Worm (Caenorhabditis elegans) whole organism, L4 larva: ENCODE results near the gene F52H2.3.

ENCODE experiments used
- F10B5.3 ChIP-seq: sonication (generic microtip); optimal IDR thresholded peaks from 2 replicates; lab custom pipeline; 2016; ENCODE audit warnings: mild to moderate bottlenecking, missing genetic modification characterization, missing compliant biosample characterization
- F49E8.2 ChIP-seq: sonication (generic microtip); optimal IDR thresholded peaks from 2 replicates; lab custom pipeline; 2016; ENCODE audit warnings: missing compliant biosample characterization, mild to moderate bottlenecking, missing genetic modification characterization, borderline replicate concordance
- R02D3.7 ChIP-seq: fragments of 150-350 bp; sonication (generic microtip); optimal IDR thresholded peaks from 3 replicates; lab custom pipeline; 2014; ENCODE audit warnings: missing biosample characterization, missing genetic modification characterization
- T20F7.1 ChIP-seq: fragments of 200-800 bp; sonication (Bioruptor generic); optimal IDR thresholded peaks from 2 replicates; lab custom pipeline; 2018; ENCODE audit warnings: mild to moderate bottlenecking, missing genetic modification characterization, missing compliant biosample characterization
- Y48G9A.11 ChIP-seq: fragments of 200-800 bp; sonication (Bioruptor generic); IDR thresholded peaks from 2 replicates; pipeline ENCODE4 v1.3.6; 2022; ENCODE audit warnings: missing genetic modification reagents, missing genetic modification characterization, missing compliant biosample characterization
- Y5F2A.4 ChIP-seq: fragments of 200-800 bp; sonication (Bioruptor generic); optimal IDR thresholded peaks from 2 replicates; lab custom pipeline; 2018; ENCODE audit warnings: mild to moderate bottlenecking, missing genetic modification characterization, missing compliant biosample characterization
- Y75B8A.6 ChIP-seq: fragments of 200-800 bp; sonication (Bioruptor generic); IDR thresholded peaks from 2 replicates; pipeline ENCODE4 v1.3.6; 2022; ENCODE audit warnings: missing genetic modification reagents, missing genetic modification characterization, missing compliant biosample characterization
- ZK546.5 ChIP-seq, 2 experiments: sonication (generic microtip); optimal IDR thresholded peaks; 2 replicates each; lab custom pipeline; 2017; ENCODE audit warnings: missing biosample characterization in 2 of 2, missing genetic modification characterization in 2 of 2
- arid-1 ChIP-seq: fragments of 200-800 bp; sonication (Bioruptor generic); conservative IDR thresholded peaks from 2 replicates; pipeline ENCODE4 v1.3.6; 2022; ENCODE audit warnings: missing genetic modification reagents, missing genetic modification characterization, missing compliant biosample characterization
- attf-4 ChIP-seq: sonication (generic microtip); optimal IDR thresholded peaks from 3 replicates; lab custom pipeline; 2017; ENCODE audit warnings: missing biosample characterization, missing genetic modification characterization
- ceh-28 ChIP-seq: fragments of 150-350 bp; optimal IDR thresholded peaks from 2 replicates; lab custom pipeline; 2014; ENCODE audit warnings: missing biosample characterization, missing genetic modification reagents, missing genetic modification characterization
- ceh-32 ChIP-seq: sonication (generic microtip); optimal IDR thresholded peaks from 2 replicates; lab custom pipeline; 2016; ENCODE audit warnings: mild to moderate bottlenecking, missing genetic modification characterization, missing compliant biosample characterization; ENCODE audit not compliant: poor library complexity
- ceh-82 ChIP-seq: sonication (generic microtip); optimal IDR thresholded peaks from 2 replicates; lab custom pipeline; 2017; ENCODE audit warnings: missing biosample characterization, missing genetic modification characterization
- cey-2 ChIP-seq: sonication (generic microtip); optimal IDR thresholded peaks from 3 replicates; lab custom pipeline; 2017; ENCODE audit warnings: missing genetic modification characterization, mild to moderate bottlenecking, missing compliant biosample characterization, antibody characterized with exemption, borderline replicate concordance; ENCODE audit not compliant: insufficient read depth
- daf-12 ChIP-seq: fragments of 150-350 bp; optimal IDR thresholded peaks from 2 replicates; lab custom pipeline; 2014; ENCODE audit warnings: missing biosample characterization, missing genetic modification reagents, missing genetic modification characterization
- daf-16 ChIP-seq, 3 experiments: sonication (generic microtip); optimal IDR thresholded peaks; 2 replicates each; lab custom pipeline; 2016 to 2017; ENCODE audit warnings: missing genetic modification characterization in 3 of 3, missing genetic modification reagents in 3 of 3, mild to moderate bottlenecking in 2 of 3, missing compliant biosample characterization in 2 of 3, missing biosample characterization in 1 of 3, moderate library complexity in 1 of 3
- daf-19 ChIP-seq: fragments of 200-800 bp; sonication (Bioruptor generic); conservative IDR thresholded peaks from 2 replicates; pipeline ENCODE4 v1.3.6; 2022; ENCODE audit warnings: missing genetic modification characterization, missing compliant biosample characterization
- dmd-6 ChIP-seq: fragments of 200-800 bp; sonication (Bioruptor generic); IDR thresholded peaks from 2 replicates; pipeline ENCODE4 v1.3.6; 2022; ENCODE audit warnings: missing genetic modification reagents, missing genetic modification characterization, missing compliant biosample characterization
- egl-43 ChIP-seq: fragments of 200-800 bp; sonication (Bioruptor generic); IDR thresholded peaks from 2 replicates; pipeline ENCODE4 v1.3.6; 2022; ENCODE audit warnings: missing genetic modification reagents, missing genetic modification characterization, missing compliant biosample characterization
- hlh-11 ChIP-seq: fragments of 200-800 bp; sonication (Bioruptor generic); optimal IDR thresholded peaks from 2 replicates; lab custom pipeline; 2018; ENCODE audit warnings: mild to moderate bottlenecking, missing genetic modification characterization, missing compliant biosample characterization
- hlh-30 ChIP-seq: sonication (generic microtip); optimal IDR thresholded peaks from 2 replicates; lab custom pipeline; 2017; ENCODE audit warnings: antibody characterized with exemption, mild to moderate bottlenecking, missing genetic modification characterization, missing compliant biosample characterization; ENCODE audit not compliant: insufficient read depth
- jun-1 ChIP-seq: fragments of 150-350 bp; optimal IDR thresholded peaks from 2 replicates; lab custom pipeline; 2014; ENCODE audit warnings: missing biosample characterization, missing genetic modification reagents, missing genetic modification characterization
- lin-15B ChIP-seq: fragments of 150-350 bp; sonication (generic microtip); optimal IDR thresholded peaks from 3 replicates; lab custom pipeline; 2014; ENCODE audit warnings: missing biosample characterization, missing genetic modification characterization
- lin-29 ChIP-seq: fragments of 200-800 bp; sonication (Bioruptor generic); IDR thresholded peaks from 2 replicates; pipeline ENCODE4 v1.3.6; 2022; ENCODE audit warnings: missing genetic modification reagents, missing genetic modification characterization, missing compliant biosample characterization
- lir-3 ChIP-seq: sonication (generic microtip); optimal IDR thresholded peaks from 2 replicates; lab custom pipeline; 2016; ENCODE audit warnings: mild to moderate bottlenecking, missing genetic modification characterization, missing compliant biosample characterization
- lsy-2 ChIP-seq, 2 experiments: fragments of 150-350 bp in 1 of 2; sonication (generic microtip) in 1 of 2; optimal IDR thresholded peaks; 2 replicates each; lab custom pipeline; 2014 to 2017; ENCODE audit warnings: missing biosample characterization in 2 of 2, missing genetic modification characterization in 2 of 2
- mep-1 ChIP-seq: fragments of 150-350 bp; sonication (generic microtip); optimal IDR thresholded peaks from 3 replicates; lab custom pipeline; 2014; ENCODE audit warnings: missing biosample characterization, missing genetic modification characterization
- mes-2 ChIP-seq: sonication (generic microtip); optimal IDR thresholded peaks from 2 replicates; lab custom pipeline; 2016; ENCODE audit warnings: missing genotype, mild to moderate bottlenecking, missing genetic modification characterization, missing compliant biosample characterization; ENCODE audit not compliant: poor library complexity, severe bottlenecking
- mxl-3 ChIP-seq: fragments of 200-800 bp; sonication (Bioruptor generic); optimal IDR thresholded peaks from 2 replicates; lab custom pipeline; 2018; ENCODE audit warnings: mild to moderate bottlenecking, missing genetic modification characterization, missing compliant biosample characterization
- nhr-102 ChIP-seq: sonication (generic microtip); optimal IDR thresholded peaks from 2 replicates; lab custom pipeline; 2016; ENCODE audit warnings: mild to moderate bottlenecking, missing genetic modification characterization, moderate library complexity, missing compliant biosample characterization
- nhr-25 ChIP-seq: sonication (generic microtip); optimal IDR thresholded peaks from 2 replicates; lab custom pipeline; 2017; ENCODE audit warnings: missing genetic modification characterization, mild to moderate bottlenecking, missing compliant biosample characterization, antibody characterized with exemption, moderate library complexity, borderline replicate concordance; ENCODE audit not compliant: insufficient read depth
- nhr-28 ChIP-seq: fragments of 150-350 bp; optimal IDR thresholded peaks from 2 replicates; lab custom pipeline; 2014; ENCODE audit warnings: missing biosample characterization, missing genetic modification characterization
- nhr-76 ChIP-seq: fragments of 150-350 bp; optimal IDR thresholded peaks from 2 replicates; lab custom pipeline; 2014; ENCODE audit warnings: missing biosample characterization, missing genetic modification characterization
- nhr-77 ChIP-seq: fragments of 150-350 bp; optimal IDR thresholded peaks from 2 replicates; lab custom pipeline; 2014; ENCODE audit warnings: missing biosample characterization, missing genetic modification characterization
- saeg-2 ChIP-seq: fragments of 200-800 bp; sonication (Bioruptor generic); IDR thresholded peaks from 2 replicates; pipeline ENCODE4 v1.3.6; 2022; ENCODE audit warnings: missing genetic modification reagents, missing genetic modification characterization, missing compliant biosample characterization
- set-16 ChIP-seq: fragments of 200-800 bp; sonication (Bioruptor generic); IDR thresholded peaks from 2 replicates; pipeline ENCODE4 v1.3.6; 2022; ENCODE audit warnings: missing genetic modification reagents, missing genetic modification characterization, missing compliant biosample characterization
- snpc-1.2 ChIP-seq: fragments of 200-800 bp; sonication (Bioruptor generic); IDR thresholded peaks from 2 replicates; pipeline ENCODE4 v1.3.6; 2022; ENCODE audit warnings: missing genetic modification reagents, missing genetic modification characterization, missing compliant biosample characterization
- snpc-4 ChIP-seq: fragments of 150-350 bp; optimal IDR thresholded peaks from 2 replicates; lab custom pipeline; 2014; ENCODE audit warnings: missing biosample characterization, missing genetic modification characterization
- tra-1 ChIP-seq: fragments of 200-800 bp; sonication (Bioruptor generic); IDR thresholded peaks from 2 replicates; pipeline ENCODE4 v1.3.6; 2022; ENCODE audit warnings: missing genetic modification reagents, missing genetic modification characterization, missing compliant biosample characterization
- unc-39 ChIP-seq: sonication (generic microtip); optimal IDR thresholded peaks from 2 replicates; lab custom pipeline; 2017; ENCODE audit warnings: missing biosample characterization, missing genetic modification characterization
- unc-62 ChIP-seq, 3 experiments: fragments of 150-350 bp in 1 of 3; sonication (generic microtip); optimal IDR thresholded peaks in 2 of 3; peaks in 1 of 3; 1 replicate in 1 of 3; 2 replicates in 2 of 3; lab custom pipeline; 2014 to 2017; ENCODE audit warnings: missing biosample characterization in 3 of 3, missing genetic modification characterization in 3 of 3, missing genetic modification reagents in 3 of 3, missing genotype in 1 of 3
- zag-1 ChIP-seq: fragments of 150-350 bp; optimal IDR thresholded peaks from 2 replicates; lab custom pipeline; 2014; ENCODE audit warnings: missing biosample characterization, missing genetic modification characterization
- zfp-2 ChIP-seq: sonication (generic microtip); optimal IDR thresholded peaks from 2 replicates; lab custom pipeline; 2016; ENCODE audit warnings: mild to moderate bottlenecking, missing genetic modification characterization, missing compliant biosample characterization
- zip-2 ChIP-seq: fragments of 150-350 bp; optimal IDR thresholded peaks from 2 replicates; lab custom pipeline; 2014; ENCODE audit warnings: missing biosample characterization, missing genetic modification characterization
- ztf-11 ChIP-seq: fragments of 150-350 bp; optimal IDR thresholded peaks from 2 replicates; lab custom pipeline; 2014; ENCODE audit warnings: missing biosample characterization, missing genetic modification characterization

The F52H2.3 gene

ce11 chrX:2544645-2545044 is 3.8 kb upstream of the F52H2.3 start (continued):
- TF ChIP-seq daf-19 (GFP tag; lab: Robert Waterston, UW) (no peak), mes-2 (tag; lab: Kevin White, UChicago) (peak; percentile 1), lir-3 (tag; lab: Kevin White, UChicago) (no peak), cey-2 (tag; lab: Kevin White, UChicago) (no peak), nhr-28 (tag; lab: Kevin White, UChicago) (peak; percentile 59), F10B5.3 (tag; lab: Kevin White, UChicago) (no peak), ZK546.5 (tag; optimal IDR thresholded peaks at IDR 0.05; lab: Kevin White, UChicago) (no peak), snpc-1.2 (GFP tag; lab: Robert Waterston, UW) (no peak), mxl-3 (GFP tag; lab: Kevin White, UChicago) (peak; percentile 7), daf-16 (GFP tag; optimal IDR thresholded peaks at IDR 0.05; lab: Kevin White, UChicago) (no peak), daf-16 (tag; optimal IDR thresholded peaks at IDR 0.05; lab: Kevin White, UChicago) (peak; percentile 72), zip-2 (tag; lab: Kevin White, UChicago) (no peak), ceh-82 (tag; lab: Kevin White, UChicago) (no peak), ceh-28 (tag; lab: Kevin White, UChicago) (no peak), tra-1 (GFP tag; lab: Robert Waterston, UW) (no peak), lin-29 (GFP tag; lab: Robert Waterston, UW) (no peak), snpc-4 (no peak), ceh-32 (tag; lab: Kevin White, UChicago) (no peak), Y48G9A.11 (GFP tag; lab: Robert Waterston, UW) (no peak), zfp-2 (tag; lab: Kevin White, UChicago) (no peak), nhr-77 (tag; lab: Kevin White, UChicago) (peak; percentile 4), jun-1 (no peak), ztf-11 (tag; lab: Kevin White, UChicago) (no peak), T20F7.1 (no peak), attf-4 (tag; lab: Kevin White, UChicago) (no peak), hlh-11 (tag; lab: Kevin White, UChicago) (peak; percentile 43), zag-1 (no peak), R02D3.7 (tag; lab: Kevin White, UChicago) (no peak), lin-15B (no peak), saeg-2 (GFP tag; lab: Robert Waterston, UW) (no peak), unc-39 (tag; lab: Kevin White, UChicago) (no peak), set-16 (no peak), nhr-102 (tag; lab: Kevin White, UChicago) (no peak), Y5F2A.4 (GFP tag; lab: Kevin White, UChicago) (no peak), F49E8.2 (tag; lab: Kevin White, UChicago) (no peak), nhr-25 (tag; lab: Kevin White, UChicago) (no peak), mep-1 (no peak), nhr-76 (tag; lab: Kevin White, UChicago) (no peak), Y75B8A.6 (GFP tag; lab: Robert Waterston, UW) (no peak)

- peak; percentile 21 for TF ChIP-seq mep-1
- TF ChIP-seq arid-1 (GFP tag; lab: Robert Waterston, UW) = 0 out of 2 replicates have a peak, but pooled peaks have one; percentile 40
- no peak for TF ChIP-seq daf-12
- TF ChIP-seq lsy-2 (tag; optimal IDR thresholded peaks at IDR 0.05; lab: Kevin White, UChicago) = no peak
- TF ChIP-seq daf-16 (GFP tag; optimal IDR thresholded peaks at IDR 0.05; lab: Kevin White, UChicago) = no peak
- TF ChIP-seq daf-16 (tag; optimal IDR thresholded peaks at IDR 0.05; lab: Kevin White, UChicago) = peak; percentile 86
- TF ChIP-seq nhr-28 (tag; lab: Kevin White, UChicago) = peak; percentile 59
- no peak for TF ChIP-seq cey-2 (tag; lab: Kevin White, UChicago)
- TF ChIP-seq dmd-6 (GFP tag; lab: Robert Waterston, UW) = peak; percentile 56
- TF ChIP-seq unc-62 (GFP tag; optimal IDR thresholded peaks at IDR 0.05 in 1 of 2; lab: Kevin White, UChicago) = no peak
- no peak for TF ChIP-seq unc-62 (tag; optimal IDR thresholded peaks at IDR 0.05; lab: Kevin White, UChicago)
- TF ChIP-seq hlh-30 (tag; lab: Kevin White, UChicago) = peak; percentile 34
- peak; percentile 59 for TF ChIP-seq hlh-11 (tag; lab: Kevin White, UChicago)
- 0 out of 2 replicates have a peak, but pooled peaks have one; percentile 36 for TF ChIP-seq egl-43 (GFP tag; lab: Robert Waterston, UW)
These were observed 2.5 kb upstream of the F52H2.3 start for ce11 chrX:2543353-2543752.
